Fruit fly (Drosophila melanogaster): ENCODE data around the gene CG4793.

The CG4793 gene

DNA sequence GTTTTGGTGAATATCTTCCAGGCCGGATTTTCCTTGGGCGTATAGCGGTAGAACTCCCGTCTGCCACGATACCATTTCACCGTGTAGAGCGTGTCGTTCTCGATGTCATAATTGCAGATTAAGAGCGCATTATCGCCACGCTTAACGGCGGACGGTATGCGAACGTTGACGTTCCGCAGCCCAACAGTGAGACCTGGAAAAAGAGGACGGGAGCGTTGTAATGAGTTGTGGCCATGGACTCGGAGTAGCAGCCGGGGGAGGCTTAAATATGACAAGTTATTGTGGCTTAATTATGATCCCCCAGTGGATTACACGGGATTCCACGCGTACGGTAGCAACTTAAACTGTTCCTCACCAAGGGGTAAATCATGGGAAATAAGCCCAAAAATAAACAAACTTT is 15.1 kb upstream of the CG4793 start (continued):
- TF ChIP-seq GATAe (GFP tag; conservative IDR thresholded peaks at IDR 0.05): no peak
- no peak for TF ChIP-seq HHEX (GFP tag; optimal IDR thresholded peaks at IDR 0.05)
- TF ChIP-seq CG11093 (GFP tag; IDR thresholded peaks at IDR 0.05): no peak
- TF ChIP-seq Hr78 (GFP tag; optimal IDR thresholded peaks at IDR 0.05): no peak
- TF ChIP-seq CG18011 (GFP tag; optimal IDR thresholded peaks at IDR 0.05): no peak
- TF ChIP-seq CG10979 (tag; optimal IDR thresholded peaks at IDR 0.05): no peak
- no peak for TF ChIP-seq CG8290 (GFP tag; optimal IDR thresholded peaks at IDR 0.05)
- TF ChIP-seq CG8290 (tag; optimal IDR thresholded peaks at IDR 0.05): peak in 1 of 2 experiments; percentile 47
- no peak for TF ChIP-seq Hmx (GFP tag; optimal IDR thresholded peaks at IDR 0.05)
- TF ChIP-seq Sox100B (GFP tag; optimal IDR thresholded peaks at IDR 0.05): no peak
- peak; percentile 12 for TF ChIP-seq Antp (GFP tag; optimal IDR thresholded peaks at IDR 0.05)
- TF ChIP-seq CG34422 (GFP tag; IDR thresholded peaks at IDR 0.05): no peak; the same call in 2 of the 3 replicates
- TF ChIP-seq CG16863 (GFP tag; optimal IDR thresholded peaks at IDR 0.05): no peak
- no peak for TF ChIP-seq fru (optimal IDR thresholded peaks at IDR 0.05)
- no peak for TF ChIP-seq btn (GFP tag; optimal IDR thresholded peaks at IDR 0.05)
- TF ChIP-seq pzg (GFP tag; optimal IDR thresholded peaks at IDR 0.05): no peak
- TF ChIP-seq CG9437 (GFP tag; optimal IDR thresholded peaks at IDR 0.05): no peak
- no peak for TF ChIP-seq Chrac-16 (GFP tag; optimal IDR thresholded peaks at IDR 0.05)
- no peak for TF ChIP-seq psq (GFP tag; optimal IDR thresholded peaks at IDR 0.05)
- no peak for TF ChIP-seq pb (GFP tag; optimal IDR thresholded peaks at IDR 0.05)
- no peak for TF ChIP-seq CG18476 (GFP tag; optimal IDR thresholded peaks at IDR 0.05)
- TF ChIP-seq prd (optimal IDR thresholded peaks at IDR 0.05): no peak
- peak; percentile 7; the same call in 1 of the 3 replicates for TF ChIP-seq prd (GFP tag; IDR thresholded peaks at IDR 0.05)
- TF ChIP-seq schlank (tag; optimal IDR thresholded peaks at IDR 0.05): no peak
- no peak for TF ChIP-seq Atf-2 (GFP tag; optimal IDR thresholded peaks at IDR 0.05)
- TF ChIP-seq HLH54F (GFP tag; optimal IDR thresholded peaks at IDR 0.05): no peak
- TF ChIP-seq Opbp (GFP tag; IDR thresholded peaks at IDR 0.05; ENCODE audit: partially characterized antibody): no peak
- no peak for TF ChIP-seq Jarid2 (GFP tag; optimal IDR thresholded peaks at IDR 0.05)
- TF ChIP-seq YL-1 (GFP tag; optimal IDR thresholded peaks at IDR 0.05): no peak
- TF ChIP-seq nerfin-2 (GFP tag; IDR thresholded peaks at IDR 0.05; ENCODE audit: partially characterized antibody): no peak
- no peak for TF ChIP-seq ttk (GFP tag; IDR thresholded peaks at IDR 0.05)
- TF ChIP-seq twi (tag; optimal IDR thresholded peaks at IDR 0.05): no peak
- TF ChIP-seq stc (GFP tag; IDR thresholded peaks at IDR 0.05): peak; percentile 16; the same call in 1 of the 2 replicates
- 0 out of 2 replicates have a peak, but pooled peaks have one; percentile 26 for TF ChIP-seq HLH3B (GFP tag; IDR thresholded peaks at IDR 0.05)
- no peak for TF ChIP-seq E2f1 (GFP tag; IDR thresholded peaks at IDR 0.05)
- TF ChIP-seq C15 (GFP tag; IDR thresholded peaks at IDR 0.05): no peak
- TF ChIP-seq oc (tag; optimal IDR thresholded peaks at IDR 0.05): peak; percentile 42
- no peak for TF ChIP-seq CG10209 (GFP tag; optimal IDR thresholded peaks at IDR 0.05)
- no peak for TF ChIP-seq H15 (GFP tag; IDR thresholded peaks at IDR 0.05)
- no peak for TF ChIP-seq CG6813 (GFP tag; optimal IDR thresholded peaks at IDR 0.05)
- peak in 1 of 2 experiments; percentile 36 for TF ChIP-seq Pdp1 (GFP tag; optimal IDR thresholded peaks at IDR 0.05)
- TF ChIP-seq mirr (GFP tag; optimal IDR thresholded peaks at IDR 0.05): peak; percentile 57
- peak; percentile 23 for TF ChIP-seq CG12071 (GFP tag; optimal IDR thresholded peaks at IDR 0.05)
- TF ChIP-seq jing (GFP tag; optimal IDR thresholded peaks at IDR 0.05): no peak
- no peak for TF ChIP-seq CG33213 (GFP tag; optimal IDR thresholded peaks at IDR 0.05)
- peak; percentile 17; the same call in 1 of the 3 replicates for TF ChIP-seq CG14050 (GFP tag; IDR thresholded peaks at IDR 0.05)
- no peak for TF ChIP-seq Ets65A (GFP tag)
- TF ChIP-seq zen (tag; optimal IDR thresholded peaks at IDR 0.05): no peak
- TF ChIP-seq Ravus (GFP tag; IDR thresholded peaks at IDR 0.05): no peak
- no peak for TF ChIP-seq inv (GFP tag; IDR thresholded peaks at IDR 0.05; ENCODE audit: partially characterized antibody)
- no peak for TF ChIP-seq CG17829 (tag; optimal IDR thresholded peaks at IDR 0.05)
- peak; percentile 14 for TF ChIP-seq Hey (tag; optimal IDR thresholded peaks at IDR 0.05)

Data from whole organism, embryonic.